Worm (Caenorhabditis elegans) whole organism, young adult: ENCODE data around the gene ifas-1.

Experiments used
- B0019.2 ChIP-seq: fragments of 200-800 bp; sonication (Bioruptor generic); conservative IDR thresholded peaks from 2 replicates; pipeline ENCODE4 v1.3.6; 2022; ENCODE audit warnings: missing genetic modification reagents, missing genetic modification characterization, missing compliant biosample characterization
- B0261.1 ChIP-seq: sonication (generic microtip); optimal IDR thresholded peaks from 2 replicates; lab custom pipeline; 2016; ENCODE audit warnings: mild to moderate bottlenecking, missing genetic modification characterization, moderate library complexity, missing compliant biosample characterization
- C06A6.2 ChIP-seq: fragments of 200-800 bp; sonication (Bioruptor generic); conservative IDR thresholded peaks from 2 replicates; pipeline ENCODE4 v1.3.6; 2022; ENCODE audit warnings: missing genetic modification characterization, missing compliant biosample characterization
- C17E4.6 ChIP-seq: fragments of 200-800 bp; sonication (Bioruptor generic); IDR thresholded peaks from 2 replicates; pipeline ENCODE4 v1.3.6; 2022; ENCODE audit warnings: missing genetic modification reagents, missing genetic modification characterization, missing compliant biosample characterization
- F33H1.4 ChIP-seq: fragments of 200-800 bp; sonication (Bioruptor generic); IDR thresholded peaks from 2 replicates; pipeline ENCODE4 v1.3.6; 2022; ENCODE audit warnings: missing genetic modification reagents, missing genetic modification characterization, missing compliant biosample characterization
- F39B2.1 ChIP-seq: fragments of 200-800 bp; sonication (Bioruptor generic); IDR thresholded peaks from 2 replicates; pipeline ENCODE4 v1.3.6; 2022; ENCODE audit warnings: missing genetic modification reagents, missing genetic modification characterization, missing compliant biosample characterization
- F52B5.7 ChIP-seq: sonication (generic microtip); optimal IDR thresholded peaks from 2 replicates; lab custom pipeline; 2016; ENCODE audit warnings: mild to moderate bottlenecking, missing genetic modification characterization, missing compliant biosample characterization
- F57C9.4 ChIP-seq: sonication (generic microtip); optimal IDR thresholded peaks from 2 replicates; lab custom pipeline; 2017; ENCODE audit warnings: mild to moderate bottlenecking, missing genetic modification characterization, missing compliant biosample characterization
- T07F8.4 ChIP-seq: sonication (generic microtip); optimal IDR thresholded peaks from 2 replicates; lab custom pipeline; 2016; ENCODE audit warnings: mild to moderate bottlenecking, missing genetic modification characterization, moderate library complexity, missing compliant biosample characterization
- Y95B8A.8 ChIP-seq: fragments of 200-800 bp; sonication (Bioruptor generic); IDR thresholded peaks from 2 replicates; pipeline ENCODE4 v1.3.6; 2022; ENCODE audit warnings: missing genetic modification reagents, missing genetic modification characterization, missing compliant biosample characterization
- ZK185.1 ChIP-seq: sonication (generic microtip); optimal IDR thresholded peaks from 2 replicates; lab custom pipeline; 2016; ENCODE audit warnings: mild to moderate bottlenecking, missing genetic modification characterization, missing compliant biosample characterization; ENCODE audit not compliant: poor library complexity, severe bottlenecking
- aptf-3 ChIP-seq: fragments of 200-800 bp; sonication (Bioruptor generic); IDR thresholded peaks from 2 replicates; pipeline ENCODE4 v1.3.6; 2022; ENCODE audit warnings: missing genetic modification characterization, missing compliant biosample characterization
- athp-1 ChIP-seq: sonication (generic microtip); optimal IDR thresholded peaks from 2 replicates; lab custom pipeline; 2017; ENCODE audit warnings: mild to moderate bottlenecking, missing genetic modification characterization, missing compliant biosample characterization
- bed-2 ChIP-seq: fragments of 200-800 bp; sonication (Bioruptor generic); IDR thresholded peaks from 2 replicates; pipeline ENCODE4 v1.3.6; 2022; ENCODE audit warnings: missing genetic modification reagents, missing genetic modification characterization, missing compliant biosample characterization
- cebp-1 ChIP-seq, 2 experiments: fragments of 200-800 bp in 1 of 2; sonication (Bioruptor generic) in 1 of 2; sonication (generic microtip) in 1 of 2; IDR thresholded peaks in 1 of 2; optimal IDR thresholded peaks in 1 of 2; 2 replicates each; pipeline versions ENCODE4 v1.3.6 to Lab custom; 2017 to 2022; ENCODE audit warnings: missing compliant biosample characterization in 2 of 2, missing genetic modification characterization in 2 of 2, mild to moderate bottlenecking in 1 of 2, missing genetic modification reagents in 1 of 2, moderate library complexity in 1 of 2
- dpff-1 ChIP-seq: sonication (generic microtip); optimal IDR thresholded peaks from 2 replicates; lab custom pipeline; 2017; ENCODE audit warnings: mild to moderate bottlenecking, missing genetic modification characterization, missing compliant biosample characterization
- ets-4 ChIP-seq: fragments of 200-800 bp; sonication (Bioruptor generic); optimal IDR thresholded peaks from 2 replicates; lab custom pipeline; 2018; ENCODE audit warnings: mild to moderate bottlenecking, missing genetic modification characterization, missing compliant biosample characterization
- him-1 ChIP-seq: sonication (generic microtip); optimal IDR thresholded peaks from 2 replicates; lab custom pipeline; 2016; ENCODE audit warnings: missing genotype, missing genetic modification reagents, missing genetic modification characterization, missing compliant biosample characterization
- hmg-20 ChIP-seq: fragments of 200-800 bp; sonication (Bioruptor generic); IDR thresholded peaks from 2 replicates; pipeline ENCODE4 v1.3.6; 2022; ENCODE audit warnings: missing genetic modification reagents, missing genetic modification characterization, missing compliant biosample characterization
- hsf-1 ChIP-seq: fragments of 200-800 bp; sonication (Bioruptor generic); IDR thresholded peaks from 2 replicates; pipeline ENCODE4 v1.3.6; 2022; ENCODE audit warnings: missing genetic modification reagents, missing genetic modification characterization, missing compliant biosample characterization
- let-607 ChIP-seq, 2 experiments: fragments of 200-800 bp in 1 of 2; sonication (Bioruptor generic) in 1 of 2; sonication (generic microtip) in 1 of 2; optimal IDR thresholded peaks; 2 replicates each; lab custom pipeline; 2016 to 2018; ENCODE audit warnings: mild to moderate bottlenecking in 2 of 2, missing compliant biosample characterization in 2 of 2, missing genetic modification characterization in 2 of 2, moderate library complexity in 2 of 2, missing genotype in 1 of 2
- lin-35 ChIP-seq, 3 experiments: fragments of 150-350 bp in 2 of 3; sonication (generic microtip) in 1 of 3; optimal IDR thresholded peaks; 2 replicates each; lab custom pipeline; 2014 to 2018; ENCODE audit warnings: missing biosample characterization in 3 of 3, missing genetic modification characterization in 3 of 3, missing genetic modification reagents in 3 of 3
- lsl-1 ChIP-seq: fragments of 200-800 bp; sonication (Bioruptor generic); optimal IDR thresholded peaks from 2 replicates; lab custom pipeline; 2018; ENCODE audit warnings: mild to moderate bottlenecking, missing genetic modification characterization, moderate library complexity, missing compliant biosample characterization
- lsy-27 ChIP-seq: sonication (generic microtip); optimal IDR thresholded peaks from 2 replicates; lab custom pipeline; 2017; ENCODE audit warnings: missing genetic modification characterization, mild to moderate bottlenecking, missing compliant biosample characterization, antibody characterized with exemption, missing genotype, borderline replicate concordance; ENCODE audit not compliant: insufficient read depth
- madf-3 ChIP-seq: fragments of 200-800 bp; sonication (Bioruptor generic); IDR thresholded peaks from 2 replicates; pipeline ENCODE4 v1.3.6; 2022; ENCODE audit warnings: missing genetic modification reagents, missing genetic modification characterization, missing compliant biosample characterization
- nhr-27 ChIP-seq: fragments of 200-800 bp; sonication (Bioruptor generic); optimal IDR thresholded peaks from 2 replicates; lab custom pipeline; 2018; ENCODE audit warnings: mild to moderate bottlenecking, missing genetic modification characterization, moderate library complexity, missing compliant biosample characterization
- nhr-80 ChIP-seq: sonication (generic microtip); optimal IDR thresholded peaks from 2 replicates; lab custom pipeline; 2016; ENCODE audit warnings: missing genetic modification characterization, missing compliant biosample characterization
- nhr-90 ChIP-seq: sonication (generic microtip); optimal IDR thresholded peaks from 2 replicates; lab custom pipeline; 2016; ENCODE audit warnings: missing genotype, mild to moderate bottlenecking, missing genetic modification characterization, missing compliant biosample characterization
- rec-8 ChIP-seq, 2 experiments: sonication (generic microtip); optimal IDR thresholded peaks; 2 replicates each; lab custom pipeline; 2016; ENCODE audit warnings: mild to moderate bottlenecking in 2 of 2, missing genetic modification characterization in 2 of 2, missing genetic modification reagents in 2 of 2, missing genotype in 2 of 2, missing biosample characterization in 1 of 2, missing compliant biosample characterization in 1 of 2, moderate library complexity in 1 of 2
- rpc-1 ChIP-seq, 2 experiments: fragments of 150-350 bp in 1 of 2; sonication (generic microtip) in 1 of 2; optimal IDR thresholded peaks; 2 replicates each; lab custom pipeline; 2014 to 2018; ENCODE audit warnings: missing biosample characterization in 1 of 2, missing genetic modification characterization in 1 of 2, missing genetic modification reagents in 1 of 2, missing genotype in 1 of 2
- somi-1 ChIP-seq: fragments of 200-800 bp; sonication (Bioruptor generic); optimal IDR thresholded peaks from 2 replicates; lab custom pipeline; 2018; ENCODE audit warnings: mild to moderate bottlenecking, missing genetic modification characterization, missing compliant biosample characterization
- sptf-2 ChIP-seq: fragments of 200-800 bp; sonication (Bioruptor generic); optimal IDR thresholded peaks from 2 replicates; lab custom pipeline; 2018; ENCODE audit warnings: mild to moderate bottlenecking, missing genetic modification characterization, missing compliant biosample characterization
- tlf-1 ChIP-seq: fragments of 200-800 bp; sonication (Bioruptor generic); optimal IDR thresholded peaks from 2 replicates; lab custom pipeline; 2018; ENCODE audit warnings: mild to moderate bottlenecking, missing genetic modification characterization, missing compliant biosample characterization
- unc-62 ChIP-seq: fragments of 150-350 bp; optimal IDR thresholded peaks from 2 replicates; lab custom pipeline; 2014; ENCODE audit warnings: missing biosample characterization, missing genetic modification reagents, missing genetic modification characterization
- xnd-1 ChIP-seq: sonication (generic microtip); optimal IDR thresholded peaks from 2 replicates; lab custom pipeline; 2016; ENCODE audit warnings: missing genotype, missing genetic modification reagents, missing genetic modification characterization, missing compliant biosample characterization
- ztf-28 ChIP-seq: fragments of 200-800 bp; sonication (Bioruptor generic); IDR thresholded peaks from 2 replicates; pipeline ENCODE4 v1.3.6; 2022; ENCODE audit warnings: missing genetic modification reagents, missing genetic modification characterization, missing compliant biosample characterization

ifas-1 gene

ce11 chrII:3711047-3711446 is 22.5 kb upstream of the ifas-1 start, which contains the start of gene fbxc-53:
Gene fbxc-53 (plus strand): TSS chrII:3711291.
- TF ChIP-seq tlf-1 (GFP tag; lab: Kevin White, UChicago): no peak
- no peak for TF ChIP-seq nhr-80 (tag; lab: Kevin White, UChicago)
- no peak for TF ChIP-seq hsf-1 (GFP tag; lab: Robert Waterston, UW)
- TF ChIP-seq ets-4 (GFP tag; lab: Kevin White, UChicago): no peak
- no peak for TF ChIP-seq ztf-28 (GFP tag; lab: Robert Waterston, UW)
- TF ChIP-seq F39B2.1: no peak
- no peak for TF ChIP-seq somi-1 (GFP tag; lab: Kevin White, UChicago)
- no peak for TF ChIP-seq aptf-3
- no peak for TF ChIP-seq madf-3 (GFP tag; lab: Robert Waterston, UW)
- TF ChIP-seq ZK185.1: no peak
- TF ChIP-seq lin-35 (GFP tag; optimal IDR thresholded peaks at IDR 0.05; lab: Kevin White, UChicago): no peak

- TF ChIP-seq F33H1.4 (no peak), him-1 (tag; lab: Kevin White, UChicago) (no peak), T07F8.4 (tag; lab: Kevin White, UChicago) (no peak), nhr-90 (tag; lab: Kevin White, UChicago) (no peak), madf-3 (GFP tag; lab: Robert Waterston, UW) (no peak), xnd-1 (tag; lab: Kevin White, UChicago) (no peak), F52B5.7 (tag; lab: Kevin White, UChicago) (no peak), B0261.1 (no peak), C17E4.6 (GFP tag; lab: Robert Waterston, UW) (no peak), lsl-1 (GFP tag; lab: Kevin White, UChicago) (no peak), let-607 (tag; optimal IDR thresholded peaks at IDR 0.05; lab: Kevin White, UChicago) (no peak), F57C9.4 (no peak), cebp-1 (GFP tag; IDR thresholded peaks at IDR 0.05; lab: Robert Waterston, UW) (no peak), cebp-1 (tag; optimal IDR thresholded peaks at IDR 0.05; lab: Kevin White, UChicago) (no peak), unc-62 (no peak), lsy-27 (tag; lab: Kevin White, UChicago) (no peak), athp-1 (tag; lab: Kevin White, UChicago) (no peak), C06A6.2 (GFP tag; lab: Robert Waterston, UW) (no peak), hmg-20 (GFP tag; lab: Robert Waterston, UW) (no peak), Y95B8A.8 (GFP tag; lab: Robert Waterston, UW) (no peak), dpff-1 (no peak)
Observed at ce11 chrII:3709255-3709654, 20.7 kb upstream of the ifas-1 start, which contains the start of gene srx-110. Gene srx-110 (plus strand): TSS chrII:3709555.

- no peak for TF ChIP-seq rpc-1 (optimal IDR thresholded peaks at IDR 0.05; lab: Kevin White, UChicago)
- TF ChIP-seq rpc-1 (tag; optimal IDR thresholded peaks at IDR 0.05; lab: Kevin White, UChicago): no peak
- no peak for TF ChIP-seq nhr-27
- no peak for TF ChIP-seq sptf-2 (GFP tag; lab: Kevin White, UChicago)
Observed at ce11 chrII:3705320-3705719, 16.8 kb upstream of the ifas-1 start, which contains the start of gene srx-108. Gene srx-108 (plus strand): TSS chrII:3705620.

ce11 chrII:3701305-3701704 is 12.8 kb upstream of the ifas-1 start, which contains the start of gene srx-105:
Gene srx-105 (minus strand): TSS chrII:3701405.
- no peak for TF ChIP-seq bed-2
- TF ChIP-seq B0019.2: no peak
- no peak for TF ChIP-seq rec-8 (tag; optimal IDR thresholded peaks at IDR 0.05; lab: Kevin White, UChicago)
- TF ChIP-seq Y95B8A.8 (GFP tag; lab: Robert Waterston, UW): no peak
